Worm (Caenorhabditis elegans) whole organism, L4 larva: ENCODE measurements around the gene ptp-5.1.

Experiments
- D1046.2 ChIP-seq: fragments of 200-800 bp; sonication (Bioruptor generic); IDR thresholded peaks from 2 replicates; pipeline ENCODE4 v1.3.6; 2022; ENCODE audit warnings: missing genetic modification characterization, missing compliant biosample characterization
- R02D3.7 ChIP-seq: fragments of 150-350 bp; sonication (generic microtip); optimal IDR thresholded peaks from 3 replicates; lab custom pipeline; 2014; ENCODE audit warnings: missing biosample characterization, missing genetic modification characterization
- Y75B8A.6 ChIP-seq: fragments of 200-800 bp; sonication (Bioruptor generic); IDR thresholded peaks from 2 replicates; pipeline ENCODE4 v1.3.6; 2022; ENCODE audit warnings: missing genetic modification reagents, missing genetic modification characterization, missing compliant biosample characterization
- aha-1 ChIP-seq: fragments of 150-350 bp; peaks from one replicate; lab custom pipeline; 2014; ENCODE audit warnings: missing biosample characterization, missing genetic modification characterization
- aly-2 ChIP-seq: sonication (generic microtip); optimal IDR thresholded peaks from 2 replicates; lab custom pipeline; 2018; ENCODE audit warnings: missing biosample characterization, missing genetic modification characterization
- ama-1 ChIP-seq: fragments of 150-350 bp; optimal IDR thresholded peaks from 2 replicates; lab custom pipeline; 2014; ENCODE audit warnings: inconsistent platforms, mixed read lengths
- attf-4 ChIP-seq: sonication (generic microtip); optimal IDR thresholded peaks from 3 replicates; lab custom pipeline; 2017; ENCODE audit warnings: missing biosample characterization, missing genetic modification characterization
- ceh-20 ChIP-seq: fragments of 200-800 bp; sonication (Bioruptor generic); IDR thresholded peaks from 2 replicates; pipeline ENCODE4 v1.3.6; 2022; ENCODE audit warnings: missing genetic modification reagents, missing genetic modification characterization, missing compliant biosample characterization
- ceh-32 ChIP-seq: sonication (generic microtip); optimal IDR thresholded peaks from 2 replicates; lab custom pipeline; 2016; ENCODE audit warnings: mild to moderate bottlenecking, missing genetic modification characterization, missing compliant biosample characterization; ENCODE audit not compliant: poor library complexity
- ceh-44 ChIP-seq: fragments of 200-800 bp; sonication (Bioruptor generic); IDR thresholded peaks from 2 replicates; pipeline ENCODE4 v1.3.6; 2022; ENCODE audit warnings: missing genetic modification reagents, missing genetic modification characterization, missing compliant biosample characterization
- cey-2 ChIP-seq: sonication (generic microtip); optimal IDR thresholded peaks from 3 replicates; lab custom pipeline; 2017; ENCODE audit warnings: missing genetic modification characterization, mild to moderate bottlenecking, missing compliant biosample characterization, antibody characterized with exemption, borderline replicate concordance; ENCODE audit not compliant: insufficient read depth
- daf-19 ChIP-seq: fragments of 200-800 bp; sonication (Bioruptor generic); conservative IDR thresholded peaks from 2 replicates; pipeline ENCODE4 v1.3.6; 2022; ENCODE audit warnings: missing genetic modification characterization, missing compliant biosample characterization
- dve-1 ChIP-seq: sonication (generic microtip); optimal IDR thresholded peaks from 2 replicates; lab custom pipeline; 2017; ENCODE audit warnings: antibody characterized with exemption, mild to moderate bottlenecking, missing genetic modification characterization, missing compliant biosample characterization; ENCODE audit not compliant: insufficient read depth
- egl-43 ChIP-seq: fragments of 200-800 bp; sonication (Bioruptor generic); IDR thresholded peaks from 2 replicates; pipeline ENCODE4 v1.3.6; 2022; ENCODE audit warnings: missing genetic modification reagents, missing genetic modification characterization, missing compliant biosample characterization
- gei-8 ChIP-seq: fragments of 200-800 bp; sonication (Bioruptor generic); optimal IDR thresholded peaks from 2 replicates; lab custom pipeline; 2018; ENCODE audit warnings: mild to moderate bottlenecking, missing genetic modification characterization, missing compliant biosample characterization
- hif-1 ChIP-seq, 2 experiments: sonication (generic microtip); optimal IDR thresholded peaks; 2 replicates each; lab custom pipeline; 2016 to 2017; ENCODE audit warnings: missing compliant biosample characterization in 2 of 2, missing genetic modification characterization in 2 of 2, missing genetic modification reagents in 2 of 2, missing genotype in 2 of 2, mild to moderate bottlenecking in 1 of 2
- hmg-1.1 ChIP-seq: fragments of 200-800 bp; sonication (Bioruptor generic); IDR thresholded peaks from 2 replicates; pipeline ENCODE4 v1.3.6; 2022; ENCODE audit warnings: missing genetic modification reagents, missing genetic modification characterization, missing compliant biosample characterization
- lin-38 ChIP-seq: fragments of 200-800 bp; sonication (Bioruptor generic); IDR thresholded peaks from 2 replicates; pipeline ENCODE4 v1.3.6; 2022; ENCODE audit warnings: missing genetic modification reagents, missing genetic modification characterization, missing compliant biosample characterization
- lir-3 ChIP-seq: sonication (generic microtip); optimal IDR thresholded peaks from 2 replicates; lab custom pipeline; 2016; ENCODE audit warnings: mild to moderate bottlenecking, missing genetic modification characterization, missing compliant biosample characterization
- lsy-2 ChIP-seq, 2 experiments: fragments of 150-350 bp in 1 of 2; sonication (generic microtip) in 1 of 2; optimal IDR thresholded peaks; 2 replicates each; lab custom pipeline; 2014 to 2017; ENCODE audit warnings: missing biosample characterization in 2 of 2, missing genetic modification characterization in 2 of 2
- mdl-1 ChIP-seq, 2 experiments: fragments of 150-350 bp in 1 of 2; sonication (generic microtip) in 1 of 2; optimal IDR thresholded peaks; 2 replicates each; lab custom pipeline; 2014 to 2017; ENCODE audit warnings: missing biosample characterization in 2 of 2, missing genetic modification characterization in 2 of 2
- mep-1 ChIP-seq: fragments of 150-350 bp; sonication (generic microtip); optimal IDR thresholded peaks from 3 replicates; lab custom pipeline; 2014; ENCODE audit warnings: missing biosample characterization, missing genetic modification characterization
- nhr-11 ChIP-seq: fragments of 150-350 bp; optimal IDR thresholded peaks from 2 replicates; lab custom pipeline; 2014; ENCODE audit warnings: missing biosample characterization, missing genetic modification characterization
- nhr-25 ChIP-seq: sonication (generic microtip); optimal IDR thresholded peaks from 2 replicates; lab custom pipeline; 2017; ENCODE audit warnings: missing genetic modification characterization, mild to moderate bottlenecking, missing compliant biosample characterization, antibody characterized with exemption, moderate library complexity, borderline replicate concordance; ENCODE audit not compliant: insufficient read depth
- nhr-28 ChIP-seq: fragments of 150-350 bp; optimal IDR thresholded peaks from 2 replicates; lab custom pipeline; 2014; ENCODE audit warnings: missing biosample characterization, missing genetic modification characterization
- nhr-76 ChIP-seq: fragments of 150-350 bp; optimal IDR thresholded peaks from 2 replicates; lab custom pipeline; 2014; ENCODE audit warnings: missing biosample characterization, missing genetic modification characterization
- sdz-12 ChIP-seq: fragments of 200-800 bp; sonication (Bioruptor generic); optimal IDR thresholded peaks from 2 replicates; lab custom pipeline; 2018; ENCODE audit warnings: mild to moderate bottlenecking, missing genetic modification characterization, missing compliant biosample characterization
- set-16 ChIP-seq: fragments of 200-800 bp; sonication (Bioruptor generic); IDR thresholded peaks from 2 replicates; pipeline ENCODE4 v1.3.6; 2022; ENCODE audit warnings: missing genetic modification reagents, missing genetic modification characterization, missing compliant biosample characterization
- snpc-1.2 ChIP-seq: fragments of 200-800 bp; sonication (Bioruptor generic); IDR thresholded peaks from 2 replicates; pipeline ENCODE4 v1.3.6; 2022; ENCODE audit warnings: missing genetic modification reagents, missing genetic modification characterization, missing compliant biosample characterization
- unc-130 ChIP-seq: sonication (generic microtip); optimal IDR thresholded peaks from 2 replicates; lab custom pipeline; 2016; ENCODE audit warnings: missing genetic modification reagents, missing genetic modification characterization, missing compliant biosample characterization
- zip-2 ChIP-seq: fragments of 150-350 bp; optimal IDR thresholded peaks from 2 replicates; lab custom pipeline; 2014; ENCODE audit warnings: missing biosample characterization, missing genetic modification characterization
- ztf-7 ChIP-seq: fragments of 150-350 bp; optimal IDR thresholded peaks from 2 replicates; lab custom pipeline; 2014; ENCODE audit warnings: missing biosample characterization, missing genetic modification characterization

ptp-5.1 gene

DNA sequence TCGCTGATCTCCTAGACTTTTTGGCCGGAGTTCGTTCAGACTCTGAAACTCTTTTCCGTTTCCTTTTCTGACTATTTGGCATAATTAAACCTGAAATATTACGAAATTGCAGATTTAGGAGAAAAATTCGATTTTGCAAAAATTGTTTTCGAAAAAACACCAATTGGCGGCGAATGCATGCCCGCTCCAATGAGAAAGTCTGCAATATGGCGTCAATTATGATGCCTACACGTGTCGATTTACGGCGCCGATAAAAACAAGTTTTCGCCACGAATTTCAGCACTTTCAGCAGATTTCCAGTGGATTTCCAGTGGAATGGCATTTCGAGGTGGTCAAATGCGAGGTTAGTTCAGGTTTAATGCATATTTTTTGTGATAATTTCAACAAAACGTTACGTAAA lies 43.3 kb downstream of the ptp-5.1 start, which contains the start of the genes Y59E9AL.36 and nbet-1 (continued):
- TF ChIP-seq unc-130 (no peak), Y75B8A.6 (no peak), daf-19 (GFP tag; lab: Robert Waterston, UW) (no peak), ceh-20 (GFP tag; lab: Robert Waterston, UW) (no peak), sdz-12 (GFP tag; lab: Kevin White, UChicago) (no peak), hif-1 (tag; optimal IDR thresholded peaks at IDR 0.05; lab: Kevin White, UChicago) (peak in 1 of 2 experiments; percentile 29), hmg-1.1 (GFP tag; lab: Robert Waterston, UW) (peak; percentile 66; the same call in 1 of the 2 replicates), ceh-32 (tag; lab: Kevin White, UChicago) (no peak), lir-3 (tag; lab: Kevin White, UChicago) (no peak), set-16 (GFP tag; lab: Robert Waterston, UW) (no peak), mdl-1 (tag; optimal IDR thresholded peaks at IDR 0.05; lab: Kevin White, UChicago) (peak in 1 of 2 experiments; percentile 49), attf-4 (no peak), ama-1 (lab: Kevin White, UChicago) (peak; percentile 16), aly-2 (no peak), ceh-44 (GFP tag; lab: Robert Waterston, UW) (no peak), zip-2 (tag; lab: Kevin White, UChicago) (no peak), egl-43 (GFP tag; lab: Robert Waterston, UW) (no peak)

DNA sequence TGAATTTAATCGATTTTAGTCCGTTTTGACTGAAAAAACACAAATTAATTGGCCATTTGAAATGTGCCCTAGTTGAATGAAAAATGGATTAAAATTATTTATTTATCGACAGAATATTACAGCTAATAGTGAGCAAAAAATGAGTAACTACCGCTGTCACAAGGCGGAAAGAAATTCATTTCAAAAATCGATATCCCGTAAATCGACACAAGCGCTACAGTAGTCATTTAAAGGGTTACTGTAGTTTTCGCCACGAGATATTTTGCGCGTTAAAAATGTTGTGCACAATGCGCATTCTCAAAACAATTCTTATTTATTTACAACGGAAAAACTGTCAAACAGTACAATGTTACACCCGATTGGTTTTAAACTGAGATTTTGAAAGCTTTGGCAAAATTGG lies 44.5 kb downstream of the ptp-5.1 start:
- peak; percentile 41 for TF ChIP-seq lin-38 (GFP tag; lab: Robert Waterston, UW)
- peak in 1 of 2 experiments; percentile 8 for TF ChIP-seq lsy-2 (tag; optimal IDR thresholded peaks at IDR 0.05; lab: Kevin White, UChicago)
- peak; percentile 9 for TF ChIP-seq R02D3.7 (tag; lab: Kevin White, UChicago)
- 0 out of 2 replicates have a peak, but pooled peaks have one; percentile 43 for TF ChIP-seq snpc-1.2
- TF ChIP-seq D1046.2: no peak
- no peak for TF ChIP-seq Y75B8A.6
- TF ChIP-seq mep-1 (tag; lab: Kevin White, UChicago): peak; percentile 5
- peak; percentile 53 for TF ChIP-seq aha-1
- TF ChIP-seq, all 104 proteins: peak for 6

DNA sequence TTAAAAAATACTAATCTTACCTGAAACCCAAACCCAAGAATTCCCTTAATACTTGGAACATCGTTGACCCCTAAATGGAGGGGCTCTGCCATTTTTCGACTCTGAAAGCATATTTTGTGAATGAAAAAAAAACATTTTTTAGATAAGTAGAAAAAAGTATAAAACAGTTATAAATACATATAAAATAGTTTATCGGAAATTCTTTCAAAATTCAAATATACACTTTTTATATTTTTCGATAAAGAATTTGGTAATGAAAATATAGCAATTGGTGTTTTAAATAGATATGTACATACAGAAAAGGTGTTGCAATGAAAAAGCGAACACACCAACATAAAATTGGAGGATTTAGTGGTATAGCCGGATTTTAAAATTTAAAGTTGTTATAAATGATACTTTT lies 49.0 kb downstream of the ptp-5.1 start, which contains the start of gene Y59E9AL.4:
Gene Y59E9AL.4 (minus strand): TSS at position 101 of the 400 bp plus-strand sequence.
- TF ChIP-seq ztf-7 (tag; lab: Kevin White, UChicago): no peak
- no peak for TF ChIP-seq lsy-2 (tag; optimal IDR thresholded peaks at IDR 0.05; lab: Kevin White, UChicago)
- TF ChIP-seq gei-8: no peak
- TF ChIP-seq ceh-44 (GFP tag; lab: Robert Waterston, UW): no peak
- no peak for TF ChIP-seq snpc-1.2
- TF ChIP-seq, all 104 proteins: peak for 0

DNA sequence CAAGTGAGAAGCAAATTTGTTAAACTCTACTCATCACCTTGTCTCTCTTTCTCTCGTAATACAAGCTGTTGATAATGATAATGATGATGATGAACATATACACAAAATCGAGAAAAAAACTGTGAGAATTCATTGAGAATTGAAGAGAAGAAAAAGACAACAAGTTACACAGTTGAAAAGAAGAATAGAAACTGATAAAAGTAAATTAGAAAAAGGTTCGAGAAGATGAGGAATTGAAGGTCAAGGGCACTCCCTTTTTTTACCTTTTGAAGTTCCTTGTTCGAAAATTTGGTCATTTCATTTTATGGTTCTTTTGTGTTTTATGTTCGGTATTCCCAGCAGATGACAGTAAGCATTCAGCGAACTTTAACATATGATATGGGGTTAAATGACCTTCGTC lies 50.2 kb downstream of the ptp-5.1 start:
- TF ChIP-seq nhr-76 (tag; lab: Kevin White, UChicago) (peak; percentile 15), dve-1 (tag; lab: Kevin White, UChicago) (peak; percentile 7), nhr-11 (tag; lab: Kevin White, UChicago) (no peak), nhr-28 (peak; percentile 48), cey-2 (tag; lab: Kevin White, UChicago) (peak; percentile 49), nhr-25 (tag; lab: Kevin White, UChicago) (peak; percentile 49)
